Fruit fly (Drosophila melanogaster) whole organism, embryonic: ENCODE data around the gene alphaCOP.

ENCODE experiments used
- Abd-B ChIP-seq: fragments of 200-800 bp; sonication (Bioruptor generic); optimal IDR thresholded peaks from 2 replicates; lab custom pipeline; 2018; ENCODE audit warnings: missing biosample characterization, mild to moderate bottlenecking, missing genetic modification characterization, moderate library complexity
- Aef1 ChIP-seq: fragments of 200-800 bp; sonication (Bioruptor generic); IDR thresholded peaks from 3 replicates; pipeline ENCODE4 v1.3.6; 2022; ENCODE audit warnings: missing biosample characterization, missing genetic modification characterization
- Atf-2 ChIP-seq: fragments of 200-800 bp; sonication (Bioruptor generic); optimal IDR thresholded peaks from 2 replicates; lab custom pipeline; 2016; ENCODE audit warnings: missing biosample characterization, missing genetic modification characterization
- Bdp1 ChIP-seq: fragments of 200-800 bp; sonication (Bioruptor generic); optimal IDR thresholded peaks from 3 replicates; lab custom pipeline; 2016; ENCODE audit warnings: missing biosample characterization, missing genetic modification characterization
- Bgb ChIP-seq: fragments of 200-800 bp; sonication (Bioruptor generic); IDR thresholded peaks from 2 replicates; pipeline ENCODE4 v1.3.6; 2022; ENCODE audit warnings: missing biosample characterization, missing genetic modification characterization; ENCODE audit not compliant: partially characterized antibody
- CG10274 ChIP-seq: fragments of 200-800 bp; sonication (Bioruptor generic); optimal IDR thresholded peaks from 3 replicates; lab custom pipeline; 2017; ENCODE audit warnings: missing biosample characterization, mild to moderate bottlenecking, missing genetic modification characterization
- CG12769 ChIP-seq: fragments of 200-800 bp; sonication (Bioruptor generic); optimal IDR thresholded peaks from 2 replicates; lab custom pipeline; 2019; ENCODE audit warnings: missing biosample characterization, mild to moderate bottlenecking, missing genetic modification characterization, moderate library complexity
- CG13123 ChIP-seq: fragments of 200-800 bp; sonication (Bioruptor generic); optimal IDR thresholded peaks from 2 replicates; lab custom pipeline; 2016; ENCODE audit warnings: missing biosample characterization, missing genetic modification characterization
- CG13287 ChIP-seq: fragments of 200-800 bp; sonication (Bioruptor generic); IDR thresholded peaks from 2 replicates; pipeline ENCODE4 v1.3.6; 2022; ENCODE audit warnings: missing biosample characterization, missing genetic modification characterization; ENCODE audit not compliant: partially characterized antibody
- CG13624 ChIP-seq: fragments of 200-800 bp; sonication (Bioruptor generic); optimal IDR thresholded peaks from 2 replicates; lab custom pipeline; 2016; ENCODE audit warnings: missing biosample characterization, missing genetic modification characterization
- CG13894 ChIP-seq: fragments of 200-800 bp; sonication (Bioruptor generic); optimal IDR thresholded peaks from 3 replicates; lab custom pipeline; 2018; ENCODE audit warnings: missing biosample characterization, mild to moderate bottlenecking, missing genetic modification characterization, moderate library complexity
- CG14014 ChIP-seq: fragments of 200-800 bp; sonication (Bioruptor generic); IDR thresholded peaks from 2 replicates; pipeline ENCODE4 v1.3.6; 2022; ENCODE audit warnings: missing biosample characterization, missing genetic modification characterization
- CG15514 ChIP-seq: fragments of 200-800 bp; sonication (Bioruptor generic); optimal IDR thresholded peaks from 3 replicates; lab custom pipeline; 2017; ENCODE audit warnings: missing biosample characterization, missing genetic modification characterization, mild to moderate bottlenecking, moderate library complexity, missing genetic modification reagents
- CG1603 ChIP-seq: fragments of 200-800 bp; sonication (Bioruptor generic); optimal IDR thresholded peaks from 2 replicates; lab custom pipeline; 2019; ENCODE audit warnings: missing biosample characterization, mild to moderate bottlenecking, missing genetic modification characterization, moderate library complexity
- CG18599 ChIP-seq: fragments of 200-800 bp; sonication (Bioruptor generic); optimal IDR thresholded peaks from 3 replicates; lab custom pipeline; 2017; ENCODE audit warnings: missing biosample characterization, missing genetic modification characterization, mild to moderate bottlenecking, moderate library complexity, missing genetic modification reagents
- CG18764 ChIP-seq: fragments of 200-800 bp; sonication (Bioruptor generic); optimal IDR thresholded peaks from 3 replicates; lab custom pipeline; 2016; ENCODE audit warnings: missing biosample characterization, missing genetic modification characterization
- CG30403 ChIP-seq: fragments of 200-800 bp; sonication (Bioruptor generic); optimal IDR thresholded peaks from 3 replicates; lab custom pipeline; 2016; ENCODE audit warnings: missing biosample characterization, missing genetic modification characterization
- CG30431 ChIP-seq: fragments of 200-800 bp; sonication (Bioruptor generic); optimal IDR thresholded peaks from 2 replicates; lab custom pipeline; 2017; ENCODE audit warnings: missing biosample characterization, missing genetic modification characterization
- CG6765 ChIP-seq: fragments of 200-800 bp; sonication (Bioruptor generic); optimal IDR thresholded peaks from 3 replicates; lab custom pipeline; 2017; ENCODE audit warnings: missing biosample characterization, mild to moderate bottlenecking, missing genetic modification characterization
- CG6791 ChIP-seq: fragments of 200-800 bp; sonication (Bioruptor generic); IDR thresholded peaks from 3 replicates; pipeline ENCODE4 v1.3.6; 2022; ENCODE audit warnings: missing biosample characterization, missing genetic modification characterization; ENCODE audit not compliant: partially characterized antibody
- CG7839 ChIP-seq: fragments of 200-800 bp; sonication (Bioruptor generic); optimal IDR thresholded peaks from 3 replicates; lab custom pipeline; 2018; ENCODE audit warnings: missing biosample characterization, mild to moderate bottlenecking, missing genetic modification characterization, moderate library complexity
- CG8290 ChIP-seq, 3 experiments: fragments of 200-800 bp; sonication (Bioruptor generic); optimal IDR thresholded peaks; 2 replicates each; lab custom pipeline; 2016 to 2019; ENCODE audit warnings: missing biosample characterization in 3 of 3, missing genetic modification characterization in 3 of 3, mild to moderate bottlenecking in 2 of 3, moderate library complexity in 1 of 3
- CG9437 ChIP-seq: fragments of 200-800 bp; sonication (Bioruptor generic); optimal IDR thresholded peaks from 2 replicates; lab custom pipeline; 2018; ENCODE audit warnings: missing biosample characterization, mild to moderate bottlenecking, missing genetic modification characterization
- CTCF ChIP-seq: fragments of 200-800 bp; sonication (Bioruptor generic); optimal IDR thresholded peaks from 2 replicates; lab custom pipeline; 2017; ENCODE audit warnings: missing biosample characterization, mild to moderate bottlenecking, missing genetic modification characterization, moderate library complexity
- ERR ChIP-seq: fragments of 200-800 bp; sonication (Bioruptor generic); optimal IDR thresholded peaks from 2 replicates; lab custom pipeline; 2016; ENCODE audit warnings: missing biosample characterization, missing genetic modification characterization
- Fer3 ChIP-seq: fragments of 200-800 bp; sonication (Bioruptor generic); optimal IDR thresholded peaks from 2 replicates; lab custom pipeline; 2018; ENCODE audit warnings: missing biosample characterization, mild to moderate bottlenecking, missing genetic modification characterization, moderate library complexity
- GATAe ChIP-seq: fragments of 200-800 bp; sonication (Bioruptor generic); conservative IDR thresholded peaks from 2 replicates; pipeline ENCODE4 v1.3.6; 2022; ENCODE audit warnings: missing biosample characterization, missing genetic modification characterization
- HLH54F ChIP-seq: fragments of 200-800 bp; sonication (Bioruptor generic); optimal IDR thresholded peaks from 3 replicates; lab custom pipeline; 2016; ENCODE audit warnings: missing biosample characterization, missing genetic modification characterization
- HLHmδ ChIP-seq: fragments of 200-800 bp; sonication (Bioruptor generic); optimal IDR thresholded peaks from 2 replicates; lab custom pipeline; 2018; ENCODE audit warnings: missing biosample characterization, mild to moderate bottlenecking, missing genetic modification characterization, moderate library complexity
- MBD-R2 ChIP-seq: fragments of 200-800 bp; sonication (Bioruptor generic); IDR thresholded peaks from 2 replicates; pipeline ENCODE4 v1.3.6; 2022; ENCODE audit warnings: missing biosample characterization, missing genetic modification characterization
- Med ChIP-seq: fragments of 200-800 bp; sonication (Bioruptor generic); peaks from one replicate; lab custom pipeline; 2016; ENCODE audit warnings: missing biosample characterization, missing genetic modification characterization, mild to moderate bottlenecking, inconsistent platforms, moderate library complexity
- NC2β ChIP-seq: fragments of 200-800 bp; sonication (Bioruptor generic); optimal IDR thresholded peaks from 2 replicates; lab custom pipeline; 2016; ENCODE audit warnings: missing biosample characterization, missing genetic modification characterization
- Pdp1 ChIP-seq, 2 experiments: fragments of 200-800 bp; sonication (Bioruptor generic); optimal IDR thresholded peaks; 3 replicates each; lab custom pipeline; 2016; ENCODE audit warnings: missing biosample characterization in 2 of 2, missing genetic modification characterization in 2 of 2, mild to moderate bottlenecking in 1 of 2, moderate library complexity in 1 of 2
- Side ChIP-seq: fragments of 200-800 bp; sonication (Bioruptor generic); optimal IDR thresholded peaks from 2 replicates; lab custom pipeline; 2016; ENCODE audit warnings: missing biosample characterization, missing genetic modification characterization
- abd-A ChIP-seq: fragments of 200-800 bp; sonication (Bioruptor generic); optimal IDR thresholded peaks from 3 replicates; lab custom pipeline; 2019; ENCODE audit warnings: missing biosample characterization, mild to moderate bottlenecking, missing genetic modification characterization, moderate library complexity
- bcd ChIP-seq: fragments of 200-800 bp; sonication (Bioruptor generic); optimal IDR thresholded peaks from 2 replicates; lab custom pipeline; 2017; ENCODE audit warnings: missing biosample characterization, mild to moderate bottlenecking, missing genetic modification characterization
- crc ChIP-seq: fragments of 200-800 bp; sonication (Bioruptor generic); optimal IDR thresholded peaks from 2 replicates; lab custom pipeline; 2016; ENCODE audit warnings: missing biosample characterization, missing genetic modification characterization
- dmrt99B ChIP-seq: fragments of 200-800 bp; sonication (Bioruptor generic); optimal IDR thresholded peaks from 2 replicates; lab custom pipeline; 2018; ENCODE audit warnings: missing biosample characterization, mild to moderate bottlenecking, missing genetic modification characterization, moderate library complexity
- esg ChIP-seq: fragments of 200-800 bp; sonication (Bioruptor generic); conservative IDR thresholded peaks from 2 replicates; pipeline ENCODE4 v1.3.6; 2022; ENCODE audit warnings: missing biosample characterization, missing genetic modification characterization
- hb ChIP-seq: fragments of 200-800 bp; sonication (Bioruptor generic); IDR thresholded peaks from 3 replicates; pipeline ENCODE4 v1.3.6; 2022; ENCODE audit warnings: missing biosample characterization, missing genetic modification characterization; ENCODE audit not compliant: partially characterized antibody
- kni ChIP-seq: fragments of 200-800 bp; sonication (Bioruptor generic); optimal IDR thresholded peaks from 3 replicates; lab custom pipeline; 2017; ENCODE audit warnings: mild to moderate bottlenecking, missing biosample characterization, missing genetic modification reagents, missing genetic modification characterization
- knrl ChIP-seq: fragments of 200-800 bp; sonication (Bioruptor generic); IDR thresholded peaks from 3 replicates; pipeline ENCODE4 v1.3.6; 2022; ENCODE audit warnings: missing biosample characterization, missing genetic modification characterization; ENCODE audit not compliant: partially characterized antibody
- nerfin-1 ChIP-seq: fragments of 200-800 bp; sonication (Bioruptor generic); optimal IDR thresholded peaks from 3 replicates; lab custom pipeline; 2019; ENCODE audit warnings: missing biosample characterization, mild to moderate bottlenecking, missing genetic modification characterization, moderate library complexity
- nmo ChIP-seq: fragments of 200-800 bp; sonication (Bioruptor generic); optimal IDR thresholded peaks from 2 replicates; lab custom pipeline; 2018; ENCODE audit warnings: missing biosample characterization, mild to moderate bottlenecking, missing genetic modification characterization, moderate library complexity
- onecut ChIP-seq: fragments of 200-800 bp; sonication (Bioruptor generic); IDR thresholded peaks from 2 replicates; pipeline ENCODE4 v1.3.6; 2022; ENCODE audit warnings: missing biosample characterization, missing genetic modification characterization
- scrt ChIP-seq: fragments of 200-800 bp; sonication (Bioruptor generic); optimal IDR thresholded peaks from 2 replicates; lab custom pipeline; 2018; ENCODE audit warnings: missing biosample characterization, mild to moderate bottlenecking, missing genetic modification characterization, moderate library complexity
- so ChIP-seq: fragments of 200-800 bp; sonication (Bioruptor generic); IDR thresholded peaks from 3 replicates; pipeline ENCODE4 v1.3.6; 2022; ENCODE audit warnings: missing biosample characterization, missing genetic modification characterization

The alphaCOP gene

DNA sequence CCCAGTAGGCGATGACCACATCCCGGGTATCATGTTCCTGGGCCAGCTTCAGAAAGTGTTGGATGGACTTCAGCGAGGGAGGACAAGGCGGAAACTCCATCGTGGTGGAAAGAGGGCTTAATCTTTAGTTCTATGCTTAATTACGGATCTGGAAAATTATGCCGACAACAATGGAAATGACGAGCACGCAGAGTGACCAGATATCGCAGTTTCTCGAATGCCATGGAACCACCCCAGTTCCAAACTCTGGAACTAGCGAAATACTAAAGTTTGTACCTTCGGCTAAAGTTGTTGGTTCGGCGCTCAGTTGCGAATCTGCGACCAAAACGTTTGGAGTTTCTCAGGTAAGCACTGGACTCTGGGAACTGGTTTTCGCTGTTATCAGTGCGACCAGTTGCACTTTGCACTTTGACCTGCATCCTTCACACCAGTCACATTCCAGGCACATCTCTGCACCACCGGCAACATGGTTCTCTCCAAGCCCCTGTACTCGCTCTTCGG, 7.8 kb upstream of the alphaCOP start, which contains the start of the genes CG7970 and Vta1 (continued):
- TF ChIP-seq esg = no peak
- TF ChIP-seq NC2β (GFP tag; lab: Kevin White, UChicago) = no peak
- TF ChIP-seq CG8290 (GFP tag; optimal IDR thresholded peaks at IDR 0.05; lab: Kevin White, UChicago) = no peak
- no peak for TF ChIP-seq CG8290 (tag; optimal IDR thresholded peaks at IDR 0.05; lab: Kevin White, UChicago)
- TF ChIP-seq CG18599 (GFP tag; lab: Kevin White, UChicago) = no peak
- TF ChIP-seq CG6791 (GFP tag; lab: Robert Waterston, UW) = 0 out of 3 replicates have a peak, but pooled peaks have one; percentile 36
- no peak for TF ChIP-seq Bdp1
- TF ChIP-seq Bgb = peak; percentile 27; the same call in 1 of the 2 replicates
- TF ChIP-seq knrl (GFP tag; lab: Robert Waterston, UW) = 0 out of 3 replicates have a peak, but pooled peaks have one; percentile 28
- no peak for TF ChIP-seq CG10274 (GFP tag; lab: Kevin White, UChicago)
- no peak for TF ChIP-seq ERR (GFP tag; lab: Kevin White, UChicago)
- no peak for TF ChIP-seq CG1603
- TF ChIP-seq GATAe (GFP tag; lab: Robert Waterston, UW) = no peak
- TF ChIP-seq Abd-B (GFP tag; lab: Kevin White, UChicago) = no peak
- TF ChIP-seq Side (GFP tag; lab: Kevin White, UChicago) = no peak
- no peak for TF ChIP-seq HLH54F (GFP tag; lab: Kevin White, UChicago)
- TF ChIP-seq, all 482 proteins: peak for 35

- TF ChIP-seq CG9437 (GFP tag; lab: Kevin White, UChicago) (no peak), CG7839 (tag; lab: Kevin White, UChicago) (no peak), CG14014 (GFP tag; lab: Robert Waterston, UW) (no peak), CG6765 (GFP tag; lab: Kevin White, UChicago) (no peak), MBD-R2 (GFP tag; lab: Robert Waterston, UW) (peak; percentile 10; the same call in 1 of the 2 replicates), so (0 out of 3 replicates have a peak, but pooled peaks have one; percentile 30), dmrt99B (tag; lab: Kevin White, UChicago) (no peak), Bgb (0 out of 2 replicates have a peak, but pooled peaks have one; percentile 27), Med (GFP tag; lab: Kevin White, UChicago) (peak; percentile 39), bcd (no peak), CG13123 (no peak), Fer3 (no peak), CTCF (GFP tag; lab: Kevin White, UChicago) (no peak), Pdp1 (GFP tag; optimal IDR thresholded peaks at IDR 0.05; lab: Kevin White, UChicago) (peak in 1 of 2 experiments; percentile 47), onecut (peak; percentile 95), CG30431 (GFP tag; lab: Kevin White, UChicago) (no peak)
These were observed 4.4 kb upstream of the alphaCOP start for dm6 chr3L:1649363-1649762.

- peak; percentile 27 for TF ChIP-seq CG15514
- no peak for TF ChIP-seq hb (GFP tag; lab: Robert Waterston, UW)
- no peak for TF ChIP-seq Aef1
- peak; percentile 4 for TF ChIP-seq scrt (GFP tag; lab: Kevin White, UChicago)
- no peak for TF ChIP-seq CG13624 (GFP tag; lab: Kevin White, UChicago)
- no peak for TF ChIP-seq kni (GFP tag; lab: Kevin White, UChicago)
- TF ChIP-seq nmo = no peak
- no peak for TF ChIP-seq abd-A (tag; lab: Kevin White, UChicago)
- peak; percentile 13; the same call in 1 of the 2 replicates for TF ChIP-seq CG13287 (GFP tag; lab: Robert Waterston, UW)
- TF ChIP-seq Atf-2 (GFP tag; lab: Kevin White, UChicago) = no peak
- TF ChIP-seq CG18764 = no peak
- TF ChIP-seq CG30403 (GFP tag; lab: Kevin White, UChicago) = no peak
- peak; percentile 31 for TF ChIP-seq nerfin-1 (tag; lab: Kevin White, UChicago)
- TF ChIP-seq HLHmδ (GFP tag; lab: Kevin White, UChicago) = no peak
- peak; percentile 61 for TF ChIP-seq CG13894 (tag; lab: Kevin White, UChicago)
- peak; percentile 25 for TF ChIP-seq CG12769 (tag; lab: Kevin White, UChicago)
- TF ChIP-seq crc (GFP tag; lab: Kevin White, UChicago) = no peak
These were observed 3.8 kb upstream of the alphaCOP start, which contains the start of gene CG13920 for dm6 chr3L:1648690-1649355. Gene CG13920 (plus strand): TSS chr3L:1648944.
